Worm (Caenorhabditis elegans) whole organism, young adult: ENCODE results near the gene C49C3.21.

Source experiments
- B0035.1 ChIP-seq: sonication (generic microtip); optimal IDR thresholded peaks from 2 replicates; lab custom pipeline; 2016; ENCODE audit warnings: missing genetic modification characterization, mild to moderate bottlenecking, missing compliant biosample characterization, missing genotype, missing genetic modification reagents
- D2030.7 ChIP-seq: fragments of 200-800 bp; sonication (Bioruptor generic); IDR thresholded peaks from 2 replicates; pipeline ENCODE4 v1.3.6; 2022; ENCODE audit warnings: missing genetic modification reagents, missing genetic modification characterization, missing compliant biosample characterization
- F22D6.2 ChIP-seq: sonication (generic microtip); optimal IDR thresholded peaks from 2 replicates; lab custom pipeline; 2016; ENCODE audit warnings: mild to moderate bottlenecking, missing genetic modification characterization, missing compliant biosample characterization
- F37B4.10 ChIP-seq: fragments of 200-800 bp; sonication (Bioruptor generic); IDR thresholded peaks from 2 replicates; pipeline ENCODE4 v1.3.6; 2022; ENCODE audit warnings: missing genetic modification characterization, missing compliant biosample characterization
- F55B11.4 ChIP-seq: sonication (generic microtip); optimal IDR thresholded peaks from 2 replicates; lab custom pipeline; 2016; ENCODE audit warnings: missing compliant biosample characterization, missing genetic modification characterization, borderline replicate concordance; ENCODE audit not compliant: insufficient read depth
- T26A5.8 ChIP-seq: sonication (generic microtip); optimal IDR thresholded peaks from 2 replicates; lab custom pipeline; 2016; ENCODE audit warnings: missing genetic modification characterization, missing compliant biosample characterization
- Y53F4B.3 ChIP-seq: fragments of 200-800 bp; sonication (Bioruptor generic); IDR thresholded peaks from 2 replicates; pipeline ENCODE4 v1.3.6; 2022; ENCODE audit warnings: missing genetic modification reagents, missing genetic modification characterization, missing compliant biosample characterization
- Y67H2A.10 ChIP-seq: fragments of 200-800 bp; sonication (Bioruptor generic); conservative IDR thresholded peaks from 2 replicates; pipeline ENCODE4 v1.3.6; 2022; ENCODE audit warnings: missing genetic modification reagents, missing genetic modification characterization, missing compliant biosample characterization
- athp-1 ChIP-seq: sonication (generic microtip); optimal IDR thresholded peaks from 2 replicates; lab custom pipeline; 2017; ENCODE audit warnings: mild to moderate bottlenecking, missing genetic modification characterization, missing compliant biosample characterization
- attf-3 ChIP-seq: fragments of 200-800 bp; sonication (Bioruptor generic); conservative IDR thresholded peaks from 2 replicates; pipeline ENCODE4 v1.3.6; 2022; ENCODE audit warnings: missing genetic modification reagents, missing genetic modification characterization, missing compliant biosample characterization
- cebp-2 ChIP-seq: fragments of 200-800 bp; sonication (Bioruptor generic); IDR thresholded peaks from 2 replicates; pipeline ENCODE4 v1.3.6; 2022; ENCODE audit warnings: missing genetic modification characterization, missing compliant biosample characterization
- ceh-100 ChIP-seq: fragments of 200-800 bp; sonication (Bioruptor generic); IDR thresholded peaks from 2 replicates; pipeline ENCODE4 v1.3.6; 2022; ENCODE audit warnings: missing genetic modification reagents, missing genetic modification characterization, missing compliant biosample characterization
- ceh-40 ChIP-seq: fragments of 200-800 bp; sonication (Bioruptor generic); IDR thresholded peaks from 2 replicates; pipeline ENCODE4 v1.3.6; 2022; ENCODE audit warnings: missing genetic modification characterization, missing compliant biosample characterization
- dox-1 ChIP-seq: fragments of 200-800 bp; sonication (Bioruptor generic); IDR thresholded peaks from 2 replicates; pipeline ENCODE4 v1.3.6; 2022; ENCODE audit warnings: missing genetic modification reagents, missing genetic modification characterization, missing compliant biosample characterization
- efl-1 ChIP-seq: fragments of 150-350 bp; optimal IDR thresholded peaks from 2 replicates; lab custom pipeline; 2014; ENCODE audit warnings: missing biosample characterization, missing genetic modification reagents, missing genetic modification characterization
- egl-44 ChIP-seq: fragments of 200-800 bp; sonication (Bioruptor generic); IDR thresholded peaks from 2 replicates; pipeline ENCODE4 v1.3.6; 2022; ENCODE audit warnings: missing genetic modification reagents, missing genetic modification characterization, missing compliant biosample characterization
- him-1 ChIP-seq: sonication (generic microtip); optimal IDR thresholded peaks from 2 replicates; lab custom pipeline; 2016; ENCODE audit warnings: missing genotype, missing genetic modification reagents, missing genetic modification characterization, missing compliant biosample characterization
- hrde-1 ChIP-seq: sonication (generic microtip); optimal IDR thresholded peaks from 2 replicates; lab custom pipeline; 2016; ENCODE audit warnings: missing genetic modification characterization, mild to moderate bottlenecking, missing compliant biosample characterization, moderate library complexity, missing genotype, missing genetic modification reagents, borderline replicate concordance
- lin-54 ChIP-seq: fragments of 200-800 bp; sonication (Bioruptor generic); optimal IDR thresholded peaks from 2 replicates; lab custom pipeline; 2018; ENCODE audit warnings: mild to moderate bottlenecking, missing genetic modification characterization, missing compliant biosample characterization
- madf-8 ChIP-seq: fragments of 200-800 bp; sonication (Bioruptor generic); conservative IDR thresholded peaks from 2 replicates; pipeline ENCODE4 v1.3.6; 2022; ENCODE audit warnings: missing genetic modification reagents, missing genetic modification characterization, missing compliant biosample characterization
- mxl-1 ChIP-seq: sonication (generic microtip); optimal IDR thresholded peaks from 2 replicates; lab custom pipeline; 2016; ENCODE audit warnings: missing genetic modification characterization, missing compliant biosample characterization
- nhr-179 ChIP-seq: sonication (generic microtip); optimal IDR thresholded peaks from 2 replicates; lab custom pipeline; 2016; ENCODE audit warnings: mild to moderate bottlenecking, missing genetic modification characterization, missing compliant biosample characterization
- nhr-27 ChIP-seq: fragments of 200-800 bp; sonication (Bioruptor generic); optimal IDR thresholded peaks from 2 replicates; lab custom pipeline; 2018; ENCODE audit warnings: mild to moderate bottlenecking, missing genetic modification characterization, moderate library complexity, missing compliant biosample characterization
- nhr-80 ChIP-seq: sonication (generic microtip); optimal IDR thresholded peaks from 2 replicates; lab custom pipeline; 2016; ENCODE audit warnings: missing genetic modification characterization, missing compliant biosample characterization
- sptf-2 ChIP-seq: fragments of 200-800 bp; sonication (Bioruptor generic); optimal IDR thresholded peaks from 2 replicates; lab custom pipeline; 2018; ENCODE audit warnings: mild to moderate bottlenecking, missing genetic modification characterization, missing compliant biosample characterization
- tbp1 ChIP-seq: fragments of 200-800 bp; sonication (Bioruptor generic); optimal IDR thresholded peaks from 2 replicates; lab custom pipeline; 2018; ENCODE audit warnings: mild to moderate bottlenecking, missing genetic modification characterization, missing compliant biosample characterization
- tbx-9 ChIP-seq: sonication (generic microtip); optimal IDR thresholded peaks from 2 replicates; lab custom pipeline; 2016; ENCODE audit warnings: borderline replicate concordance, missing genetic modification characterization, inconsistent platforms, missing compliant biosample characterization
- zfh-2 ChIP-seq: fragments of 200-800 bp; sonication (Bioruptor generic); conservative IDR thresholded peaks from 2 replicates; pipeline ENCODE4 v1.3.6; 2022; ENCODE audit warnings: missing genetic modification reagents, missing genetic modification characterization, missing compliant biosample characterization
- ztf-18 ChIP-seq: sonication (generic microtip); optimal IDR thresholded peaks from 2 replicates; lab custom pipeline; 2016; ENCODE audit warnings: missing genotype, mild to moderate bottlenecking, missing genetic modification characterization, missing compliant biosample characterization
- ztf-25 ChIP-seq: fragments of 200-800 bp; sonication (Bioruptor generic); IDR thresholded peaks from 2 replicates; pipeline ENCODE4 v1.3.6; 2022; ENCODE audit warnings: missing genetic modification reagents, missing genetic modification characterization, missing compliant biosample characterization
- ztf-28 ChIP-seq: fragments of 200-800 bp; sonication (Bioruptor generic); IDR thresholded peaks from 2 replicates; pipeline ENCODE4 v1.3.6; 2022; ENCODE audit warnings: missing genetic modification reagents, missing genetic modification characterization, missing compliant biosample characterization
- ztf-3 ChIP-seq: fragments of 200-800 bp; sonication (Bioruptor generic); optimal IDR thresholded peaks from 2 replicates; lab custom pipeline; 2018; ENCODE audit warnings: mild to moderate bottlenecking, missing genetic modification characterization, missing compliant biosample characterization

The C49C3.21 gene

DNA sequence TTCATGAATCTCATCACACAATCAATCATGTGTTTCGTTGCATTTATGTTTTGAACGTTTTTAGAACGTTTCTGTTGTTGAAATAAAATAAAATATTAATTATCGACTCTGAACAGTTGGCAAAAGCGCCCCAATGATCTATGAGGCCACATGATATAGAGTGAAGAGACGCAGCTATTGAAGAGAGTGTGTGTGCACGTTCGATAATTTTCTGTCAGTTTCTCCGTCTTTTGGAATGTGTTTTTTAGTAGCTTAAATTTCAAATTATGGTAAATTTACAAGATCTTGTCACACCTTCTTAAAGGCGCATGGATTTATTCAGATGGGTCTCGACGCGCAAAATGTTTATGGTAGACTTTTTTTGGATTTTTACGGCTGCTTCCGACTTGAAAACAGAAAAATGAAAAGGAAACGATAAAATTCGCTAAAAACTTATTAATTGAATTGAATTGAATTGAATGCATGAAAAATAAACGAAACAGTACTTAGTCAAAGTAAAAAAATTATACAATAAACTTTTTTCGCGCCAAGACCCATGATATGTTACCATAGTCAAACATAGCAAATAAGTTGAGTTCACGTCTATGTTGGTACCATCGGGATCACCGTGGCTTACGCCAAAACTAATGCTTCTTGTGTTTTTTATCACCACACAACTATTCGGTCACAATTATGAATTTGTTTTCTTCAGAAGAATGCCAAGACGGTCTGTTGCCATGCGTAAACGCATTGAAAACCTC is 9.1 kb upstream of the C49C3.21 start, which contains the start of gene C49C3.15 (continued):
- TF ChIP-seq nhr-27: no peak
- TF ChIP-seq egl-44 (GFP tag; lab: Robert Waterston, UW): no peak
- no peak for TF ChIP-seq lin-54 (GFP tag; lab: Kevin White, UChicago)
- no peak for TF ChIP-seq sptf-2 (GFP tag; lab: Kevin White, UChicago)
- TF ChIP-seq hrde-1 (tag; lab: Kevin White, UChicago): no peak
- peak; percentile 13 for TF ChIP-seq ztf-18 (tag; lab: Kevin White, UChicago)
- TF ChIP-seq madf-8: no peak
- TF ChIP-seq mxl-1 (tag; lab: Kevin White, UChicago): no peak
- TF ChIP-seq Y53F4B.3 (GFP tag; lab: Robert Waterston, UW): no peak
- TF ChIP-seq ceh-40 (GFP tag; lab: Robert Waterston, UW): no peak
- peak; percentile 15 for TF ChIP-seq nhr-80 (tag; lab: Kevin White, UChicago)
- TF ChIP-seq B0035.1 (tag; lab: Kevin White, UChicago): no peak

DNA sequence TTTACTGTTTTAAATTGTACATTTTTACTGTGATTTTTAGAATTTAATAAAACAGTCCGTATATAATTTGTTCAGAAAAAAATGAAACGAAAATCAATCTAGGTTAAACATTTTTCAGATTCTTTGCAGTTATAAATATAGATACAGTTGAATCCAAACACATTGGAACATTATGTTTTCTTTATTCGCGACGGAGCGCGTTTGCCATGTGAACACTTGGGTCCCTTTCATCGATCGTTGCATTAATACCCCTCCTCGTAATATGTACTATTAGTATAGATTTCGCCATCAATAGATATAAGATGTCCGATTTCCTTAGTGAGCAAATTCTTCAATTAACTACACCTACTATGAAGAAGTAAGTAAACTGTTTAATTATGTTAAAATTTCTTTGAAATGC is 7.7 kb upstream of the C49C3.21 start, which contains the start of gene C49C3.8:
TSS of gene C49C3.8 (plus strand) at position 173 of the 400 bp plus-strand sequence.
- TF ChIP-seq ztf-28 (GFP tag; lab: Robert Waterston, UW) (no peak), nhr-179 (tag; lab: Kevin White, UChicago) (no peak), athp-1 (tag; lab: Kevin White, UChicago) (no peak), efl-1 (GFP tag; lab: Kevin White, UChicago) (no peak), Y67H2A.10 (GFP tag; lab: Robert Waterston, UW) (no peak), Y53F4B.3 (GFP tag; lab: Robert Waterston, UW) (no peak), mxl-1 (tag; lab: Kevin White, UChicago) (no peak), him-1 (tag; lab: Kevin White, UChicago) (no peak), ztf-25 (GFP tag; lab: Robert Waterston, UW) (no peak), ceh-100 (no peak)

DNA sequence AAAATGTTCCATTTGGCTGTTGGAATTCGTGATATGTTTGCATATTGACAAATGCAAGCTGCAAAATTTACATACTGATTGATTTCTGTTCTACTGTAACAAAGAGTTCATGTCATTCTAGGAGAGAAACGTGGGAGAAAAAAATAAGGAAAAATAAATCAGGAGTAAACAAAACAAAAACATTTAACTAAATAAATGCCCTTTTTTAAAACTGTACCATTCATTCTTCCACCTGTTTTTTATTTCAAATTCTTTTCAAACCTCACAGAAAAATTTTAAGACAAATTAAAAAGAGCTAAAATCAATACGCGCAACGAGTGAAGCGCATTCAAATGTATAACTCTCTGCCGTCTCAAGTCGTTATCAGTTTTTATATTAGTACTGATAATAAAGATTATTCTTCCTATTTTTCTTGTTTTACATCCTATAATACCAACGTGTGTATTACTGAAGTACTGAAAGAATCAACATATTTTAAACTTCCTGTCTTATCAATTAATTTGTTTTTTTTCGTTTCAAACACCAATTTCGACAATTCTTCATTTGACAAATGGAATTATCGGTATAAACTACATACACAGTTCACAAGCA is 3.8 kb upstream of the C49C3.21 start, which contains the start of gene C49C3.10:
TSS of gene C49C3.10 (minus strand) at position 51 of the 591 bp plus-strand sequence.
- TF ChIP-seq attf-3 (GFP tag; lab: Robert Waterston, UW) (no peak), nhr-80 (tag; lab: Kevin White, UChicago) (peak; percentile 60), F22D6.2 (tag; lab: Kevin White, UChicago) (no peak), zfh-2 (GFP tag; lab: Robert Waterston, UW) (no peak), tbx-9 (no peak)

DNA sequence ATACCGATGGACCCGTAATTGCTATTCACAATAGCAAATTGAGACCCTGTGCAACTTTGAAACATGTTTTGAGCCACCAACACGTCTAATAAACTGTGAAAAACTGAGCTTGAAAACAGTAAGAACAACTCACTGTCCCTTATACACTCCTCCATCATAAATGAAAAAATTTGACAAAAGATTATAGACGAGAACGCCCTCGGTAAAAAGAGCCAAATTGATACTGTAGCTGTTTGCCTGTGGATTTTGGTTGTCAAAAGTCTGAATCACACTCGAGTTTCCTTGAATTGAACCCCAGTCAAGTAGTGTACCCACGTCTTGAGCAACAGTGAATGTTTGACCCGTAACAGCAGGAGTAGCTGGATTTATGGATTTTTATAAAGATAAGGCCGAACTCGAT is 1.7 kb upstream of the C49C3.21 start:
- TF ChIP-seq zfh-2 (GFP tag; lab: Robert Waterston, UW) (no peak), T26A5.8 (tag; lab: Kevin White, UChicago) (no peak), cebp-2 (GFP tag; lab: Robert Waterston, UW) (no peak), F37B4.10 (no peak), D2030.7 (no peak), tbp1 (GFP tag; lab: Kevin White, UChicago) (no peak), F55B11.4 (tag; lab: Kevin White, UChicago) (no peak), dox-1 (no peak), ztf-3 (GFP tag; lab: Kevin White, UChicago) (no peak)
